Fruit fly (Drosophila melanogaster): ENCODE data around the gene CG43707.

DNA sequence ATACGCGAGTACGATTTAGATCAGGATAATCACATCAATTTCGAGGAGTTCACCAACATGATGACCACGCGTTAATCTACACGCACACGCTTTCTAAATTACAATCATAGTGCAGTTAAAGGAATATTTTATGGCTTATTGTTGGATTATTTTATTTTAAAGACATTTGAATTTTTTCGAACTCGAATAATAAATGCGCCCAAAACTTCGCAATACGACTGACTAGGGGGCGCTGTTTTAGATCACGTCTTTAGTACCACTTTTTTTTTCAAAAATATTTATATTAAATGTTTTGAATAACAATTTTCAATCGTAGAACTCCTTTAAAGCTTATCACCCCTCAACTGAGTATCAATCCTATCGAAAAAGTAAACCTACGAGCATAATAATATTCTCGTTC is 28.3 kb downstream of the CG43707 start:
- peak in 1 of 2 experiments; percentile 74 for TF ChIP-seq CTCF (optimal IDR thresholded peaks at IDR 0.05)
- TF ChIP-seq CG8478 (optimal IDR thresholded peaks at IDR 0.05): no peak
